Fruit fly (Drosophila melanogaster) whole organism, embryonic: ENCODE measurements around the gene CG6236.
A peak's percentile ranks its signal among the peaks of the same experiment; 100 is the strongest.

Experiments used
- ATbp ChIP-seq: fragments of 200-800 bp; sonication (Bioruptor generic); optimal IDR thresholded peaks from 2 replicates; lab custom pipeline; 2017; ENCODE audit warnings: missing biosample characterization, mild to moderate bottlenecking, missing genetic modification characterization, missing genetic modification reagents
- BEAF-32 ChIP-seq: fragments of 200-800 bp; sonication (Bioruptor generic); optimal IDR thresholded peaks from 3 replicates; lab custom pipeline; 2017; ENCODE audit warnings: missing biosample characterization, missing genetic modification characterization, mild to moderate bottlenecking, moderate library complexity, missing genetic modification reagents
- Bteb2 ChIP-seq: fragments of 200-800 bp; sonication (Bioruptor generic); optimal IDR thresholded peaks from 2 replicates; lab custom pipeline; 2016; ENCODE audit warnings: missing biosample characterization, missing genetic modification characterization
- CG10267 ChIP-seq: fragments of 200-800 bp; sonication (Bioruptor generic); optimal IDR thresholded peaks from 2 replicates; lab custom pipeline; 2018; ENCODE audit warnings: missing biosample characterization, mild to moderate bottlenecking, missing genetic modification characterization, moderate library complexity
- CG11247 ChIP-seq: fragments of 200-800 bp; sonication (Bioruptor generic); IDR thresholded peaks from 2 replicates; pipeline ENCODE4 v1.3.6; 2022; ENCODE audit warnings: missing biosample characterization, missing genetic modification characterization
- CG11695 ChIP-seq: fragments of 200-800 bp; sonication (Bioruptor generic); IDR thresholded peaks from 3 replicates; pipeline ENCODE4 v1.3.6; 2022; ENCODE audit warnings: missing biosample characterization, missing genetic modification characterization
- CG11723 ChIP-seq: fragments of 200-800 bp; sonication (Bioruptor generic); optimal IDR thresholded peaks from 2 replicates; lab custom pipeline; 2017; ENCODE audit warnings: missing biosample characterization, mild to moderate bottlenecking, missing genetic modification characterization
- CG12071 ChIP-seq: fragments of 200-800 bp; sonication (Bioruptor generic); optimal IDR thresholded peaks from 3 replicates; lab custom pipeline; 2018; ENCODE audit warnings: missing biosample characterization, mild to moderate bottlenecking, missing genetic modification characterization
- CG12299 ChIP-seq: fragments of 200-800 bp; sonication (Bioruptor generic); optimal IDR thresholded peaks from 2 replicates; lab custom pipeline; 2018; ENCODE audit warnings: missing biosample characterization, mild to moderate bottlenecking, missing genetic modification characterization
- CG13287 ChIP-seq: fragments of 200-800 bp; sonication (Bioruptor generic); IDR thresholded peaks from 2 replicates; pipeline ENCODE4 v1.3.6; 2022; ENCODE audit warnings: missing biosample characterization, missing genetic modification characterization; ENCODE audit not compliant: partially characterized antibody
- CG13296 ChIP-seq: fragments of 200-800 bp; sonication (Bioruptor generic); optimal IDR thresholded peaks from 3 replicates; lab custom pipeline; 2018; ENCODE audit warnings: missing biosample characterization, mild to moderate bottlenecking, missing genetic modification characterization
- CG14441 ChIP-seq: fragments of 200-800 bp; sonication (Bioruptor generic); IDR thresholded peaks from 2 replicates; pipeline ENCODE4 v1.3.6; 2022; ENCODE audit warnings: missing biosample characterization, missing genetic modification characterization
- CG15514 ChIP-seq: fragments of 200-800 bp; sonication (Bioruptor generic); optimal IDR thresholded peaks from 3 replicates; lab custom pipeline; 2017; ENCODE audit warnings: missing biosample characterization, missing genetic modification characterization, mild to moderate bottlenecking, moderate library complexity, missing genetic modification reagents
- CG2120 ChIP-seq: fragments of 200-800 bp; sonication (Bioruptor generic); optimal IDR thresholded peaks from 3 replicates; lab custom pipeline; 2016; ENCODE audit warnings: missing biosample characterization, missing genetic modification characterization
- CG2202 ChIP-seq: fragments of 200-800 bp; sonication (Bioruptor generic); optimal IDR thresholded peaks from 2 replicates; lab custom pipeline; 2018; ENCODE audit warnings: missing biosample characterization, mild to moderate bottlenecking, missing genetic modification characterization
- CG2889 ChIP-seq: fragments of 200-800 bp; sonication (Bioruptor generic); IDR thresholded peaks from 3 replicates; pipeline ENCODE4 v1.3.6; 2022; ENCODE audit warnings: missing biosample characterization, missing genetic modification characterization
- CG30403 ChIP-seq: fragments of 200-800 bp; sonication (Bioruptor generic); optimal IDR thresholded peaks from 3 replicates; lab custom pipeline; 2016; ENCODE audit warnings: missing biosample characterization, missing genetic modification characterization
- CG31365 ChIP-seq: fragments of 200-800 bp; sonication (Bioruptor generic); optimal IDR thresholded peaks from 2 replicates; lab custom pipeline; 2018; ENCODE audit warnings: missing biosample characterization, mild to moderate bottlenecking, missing genetic modification characterization
- CG3281 ChIP-seq: fragments of 200-800 bp; sonication (Bioruptor generic); optimal IDR thresholded peaks from 3 replicates; lab custom pipeline; 2017; ENCODE audit warnings: missing biosample characterization, mild to moderate bottlenecking, missing genetic modification characterization
- CG4328 ChIP-seq: fragments of 200-800 bp; sonication (Bioruptor generic); optimal IDR thresholded peaks from 3 replicates; lab custom pipeline; 2017; ENCODE audit warnings: missing biosample characterization, missing genetic modification reagents, missing genetic modification characterization
- CG7556 ChIP-seq: fragments of 200-800 bp; sonication (Bioruptor generic); optimal IDR thresholded peaks from 2 replicates; lab custom pipeline; 2017; ENCODE audit warnings: missing biosample characterization, mild to moderate bottlenecking, missing genetic modification characterization
- CG9609 ChIP-seq: fragments of 200-800 bp; sonication (Bioruptor generic); optimal IDR thresholded peaks from 3 replicates; lab custom pipeline; 2016; ENCODE audit warnings: missing biosample characterization, missing genetic modification characterization
- CG9727 ChIP-seq: fragments of 200-800 bp; sonication (Bioruptor generic); optimal IDR thresholded peaks from 3 replicates; lab custom pipeline; 2017; ENCODE audit warnings: missing biosample characterization, mild to moderate bottlenecking, missing genetic modification characterization
- CG9817 ChIP-seq: fragments of 200-800 bp; sonication (Bioruptor generic); optimal IDR thresholded peaks from 2 replicates; lab custom pipeline; 2018; ENCODE audit warnings: missing biosample characterization, mild to moderate bottlenecking, missing genetic modification characterization, moderate library complexity
- Dp ChIP-seq: fragments of 200-800 bp; sonication (Bioruptor generic); optimal IDR thresholded peaks from 2 replicates; lab custom pipeline; 2018; ENCODE audit warnings: missing biosample characterization, mild to moderate bottlenecking, missing genetic modification characterization, moderate library complexity
- Elba2 ChIP-seq: fragments of 200-800 bp; sonication (Bioruptor generic); optimal IDR thresholded peaks from 3 replicates; lab custom pipeline; 2016; ENCODE audit warnings: missing biosample characterization, missing genetic modification characterization
- H15 ChIP-seq: fragments of 200-800 bp; sonication (Bioruptor generic); IDR thresholded peaks from 3 replicates; pipeline ENCODE4 v1.3.6; 2022; ENCODE audit warnings: missing biosample characterization, missing genetic modification characterization
- Hand ChIP-seq: fragments of 200-800 bp; sonication (Bioruptor generic); optimal IDR thresholded peaks from 2 replicates; lab custom pipeline; 2017; ENCODE audit warnings: mild to moderate bottlenecking, missing biosample characterization, missing genetic modification reagents, missing genetic modification characterization
- Lhr ChIP-seq: fragments of 200-800 bp; sonication (Bioruptor generic); optimal IDR thresholded peaks from 3 replicates; lab custom pipeline; 2017; ENCODE audit warnings: mild to moderate bottlenecking, missing biosample characterization, missing genetic modification reagents, missing genetic modification characterization
- MESR4 ChIP-seq: fragments of 200-800 bp; sonication (Bioruptor generic); optimal IDR thresholded peaks from 2 replicates; lab custom pipeline; 2018; ENCODE audit warnings: missing biosample characterization, mild to moderate bottlenecking, missing genetic modification characterization, moderate library complexity
- NFAT ChIP-seq: fragments of 200-800 bp; sonication (Bioruptor generic); IDR thresholded peaks from 2 replicates; pipeline ENCODE4 v1.3.6; 2022; ENCODE audit warnings: missing biosample characterization, missing genetic modification characterization
- NK7.1 ChIP-seq: fragments of 200-800 bp; sonication (Bioruptor generic); optimal IDR thresholded peaks from 3 replicates; lab custom pipeline; 2016; ENCODE audit warnings: missing biosample characterization, missing genetic modification characterization
- Nf-YA ChIP-seq: fragments of 200-800 bp; sonication (Bioruptor generic); IDR thresholded peaks from 2 replicates; pipeline ENCODE4 v1.3.6; 2022; ENCODE audit warnings: missing biosample characterization, missing genetic modification characterization
- NfI ChIP-seq: fragments of 200-800 bp; sonication (Bioruptor generic); optimal IDR thresholded peaks from 3 replicates; lab custom pipeline; 2018; ENCODE audit warnings: missing biosample characterization, mild to moderate bottlenecking, missing genetic modification characterization, moderate library complexity
- ash1 ChIP-seq: fragments of 200-800 bp; sonication (Bioruptor generic); optimal IDR thresholded peaks from 2 replicates; lab custom pipeline; 2018; ENCODE audit warnings: missing biosample characterization, mild to moderate bottlenecking, missing genetic modification characterization
- ato ChIP-seq: fragments of 200-800 bp; sonication (Bioruptor generic); IDR thresholded peaks from 2 replicates; pipeline ENCODE4 v1.3.6; 2022; ENCODE audit warnings: missing biosample characterization, missing genetic modification characterization; ENCODE audit not compliant: partially characterized antibody
- bbx ChIP-seq: fragments of 200-800 bp; sonication (Bioruptor generic); IDR thresholded peaks from 2 replicates; pipeline ENCODE4 v1.3.6; 2022; ENCODE audit warnings: missing biosample characterization, missing genetic modification characterization; ENCODE audit not compliant: partially characterized antibody
- br ChIP-seq: fragments of >200 bp; optimal IDR thresholded peaks from 2 replicates; lab custom pipeline; 2017
- dm ChIP-seq: fragments of 200-800 bp; sonication (Bioruptor generic); optimal IDR thresholded peaks from 3 replicates; lab custom pipeline; 2016; ENCODE audit warnings: missing biosample characterization, missing genetic modification characterization
- dpn ChIP-seq, 2 experiments: fragments of 200-800 bp; sonication (Bioruptor generic); optimal IDR thresholded peaks; 3 replicates each; lab custom pipeline; 2016; ENCODE audit warnings: missing biosample characterization in 2 of 2, missing genetic modification characterization in 2 of 2
- emc ChIP-seq: fragments of 200-800 bp; sonication (Bioruptor generic); optimal IDR thresholded peaks from 2 replicates; lab custom pipeline; 2016; ENCODE audit warnings: missing biosample characterization, missing genetic modification characterization
- gsb-n ChIP-seq: fragments of 200-800 bp; sonication (Bioruptor generic); optimal IDR thresholded peaks from 3 replicates; lab custom pipeline; 2018; ENCODE audit warnings: missing biosample characterization, mild to moderate bottlenecking, missing genetic modification characterization
- nom ChIP-seq: fragments of 200-800 bp; sonication (Bioruptor generic); optimal IDR thresholded peaks from 2 replicates; lab custom pipeline; 2017; ENCODE audit warnings: missing biosample characterization, missing genetic modification characterization, mild to moderate bottlenecking, moderate library complexity, missing genetic modification reagents
- phol ChIP-seq: fragments of 200-800 bp; sonication (Bioruptor generic); optimal IDR thresholded peaks from 3 replicates; lab custom pipeline; 2018; ENCODE audit warnings: missing biosample characterization, mild to moderate bottlenecking, missing genetic modification characterization, moderate library complexity
- pros ChIP-seq: fragments of 200-800 bp; sonication (Bioruptor generic); optimal IDR thresholded peaks from 3 replicates; lab custom pipeline; 2019; ENCODE audit warnings: missing biosample characterization, mild to moderate bottlenecking, missing genetic modification characterization, moderate library complexity
- sob ChIP-seq: fragments of 200-800 bp; sonication (Bioruptor generic); IDR thresholded peaks from 2 replicates; pipeline ENCODE4 v1.3.6; 2022; ENCODE audit warnings: missing biosample characterization, missing genetic modification characterization
- ssp ChIP-seq: fragments of 200-800 bp; sonication (Bioruptor generic); IDR thresholded peaks from 2 replicates; pipeline ENCODE4 v1.3.6; 2022; ENCODE audit warnings: missing biosample characterization, missing genetic modification characterization
- tio ChIP-seq: fragments of 200-800 bp; sonication (Bioruptor generic); optimal IDR thresholded peaks from 2 replicates; lab custom pipeline; 2017; ENCODE audit warnings: missing biosample characterization, missing genetic modification characterization, inconsistent platforms
- tup ChIP-seq: fragments of 200-800 bp; sonication (Bioruptor generic); optimal IDR thresholded peaks from 2 replicates; lab custom pipeline; 2016; ENCODE audit warnings: missing biosample characterization, mild to moderate bottlenecking, missing genetic modification characterization, moderate library complexity
- unpg ChIP-seq: fragments of 200-800 bp; sonication (Bioruptor generic); optimal IDR thresholded peaks from 3 replicates; lab custom pipeline; 2018; ENCODE audit warnings: missing biosample characterization, mild to moderate bottlenecking, missing genetic modification characterization, moderate library complexity
- zen2 ChIP-seq: fragments of 200-800 bp; sonication (Bioruptor generic); IDR thresholded peaks from 3 replicates; pipeline ENCODE4 v1.3.6; 2022; ENCODE audit warnings: missing biosample characterization, missing genetic modification characterization; ENCODE audit not compliant: partially characterized antibody

CG6236 gene

dm6 chr3R:15367477-15367876 lies 39.4 kb upstream of the CG6236 start, which contains the start of gene CG34404 (continued):
- no peak for TF ChIP-seq CG11247 (GFP tag; lab: Robert Waterston, UW)
- TF ChIP-seq CG4328, result no peak
- TF ChIP-seq CG9609 (GFP tag; lab: Kevin White, UChicago), result no peak
- TF ChIP-seq CG13287 (GFP tag; lab: Robert Waterston, UW), result peak; percentile 62
- peak; percentile 17; the same call in 1 of the 2 replicates for TF ChIP-seq ato
- TF ChIP-seq Dp (GFP tag; lab: Kevin White, UChicago), result peak; percentile 85
- TF ChIP-seq dpn (GFP tag; optimal IDR thresholded peaks at IDR 0.05; lab: Kevin White, UChicago), result peak in 1 of 2 experiments; percentile 8
- TF ChIP-seq CG3281 (GFP tag; lab: Kevin White, UChicago), result no peak
- no peak for TF ChIP-seq CG9817
- TF ChIP-seq tio (GFP tag; lab: Kevin White, UChicago), result no peak
- TF ChIP-seq br (lab: Kevin White, UChicago), result no peak
- TF ChIP-seq phol (tag; lab: Kevin White, UChicago), result no peak
- no peak for TF ChIP-seq Lhr (GFP tag; lab: Kevin White, UChicago)
- no peak for TF ChIP-seq CG30403 (GFP tag; lab: Kevin White, UChicago)
- TF ChIP-seq NK7.1, result no peak
- no peak for TF ChIP-seq CG13296 (GFP tag; lab: Kevin White, UChicago)
- TF ChIP-seq BEAF-32 (GFP tag; lab: Kevin White, UChicago), result peak; percentile 38
- no peak for TF ChIP-seq CG9727 (GFP tag; lab: Kevin White, UChicago)
- TF ChIP-seq CG14441 (GFP tag; lab: Robert Waterston, UW), result no peak
- no peak for TF ChIP-seq ATbp (GFP tag; lab: Kevin White, UChicago)
- TF ChIP-seq CG12071 (GFP tag; lab: Kevin White, UChicago), result no peak
- TF ChIP-seq Hand (GFP tag; lab: Kevin White, UChicago), result no peak
- no peak for TF ChIP-seq CG11723
- TF ChIP-seq ash1, result no peak
- no peak for TF ChIP-seq NFAT (GFP tag; lab: Robert Waterston, UW)
- no peak for TF ChIP-seq H15 (GFP tag; lab: Robert Waterston, UW)
- TF ChIP-seq bbx, result peak; percentile 39
- peak; percentile 31 for TF ChIP-seq Elba2 (GFP tag; lab: Kevin White, UChicago)
- TF ChIP-seq CG2202 (tag; lab: Kevin White, UChicago), result no peak
- no peak for TF ChIP-seq ssp (GFP tag; lab: Robert Waterston, UW)
- TF ChIP-seq zen2 (GFP tag; lab: Robert Waterston, UW), result peak; percentile 32; the same call in 2 of the 3 replicates
- peak; percentile 15 for TF ChIP-seq CG2120 (GFP tag; lab: Kevin White, UChicago)
- peak; percentile 38 for TF ChIP-seq MESR4
- TF ChIP-seq nom (GFP tag; lab: Kevin White, UChicago), result no peak
- TF ChIP-seq pros (GFP tag; lab: Kevin White, UChicago), result no peak
- no peak for TF ChIP-seq CG2889 (GFP tag; lab: Robert Waterston, UW)
- no peak for TF ChIP-seq CG7556 (GFP tag; lab: Kevin White, UChicago)
- no peak for TF ChIP-seq Nf-YA
- no peak for TF ChIP-seq gsb-n (tag; lab: Kevin White, UChicago)
- TF ChIP-seq Bteb2 (GFP tag; lab: Kevin White, UChicago), result no peak
- no peak for TF ChIP-seq emc (GFP tag; lab: Kevin White, UChicago)
- no peak for TF ChIP-seq NfI (GFP tag; lab: Kevin White, UChicago)
- TF ChIP-seq tup, result no peak
- no peak for TF ChIP-seq CG31365 (tag; lab: Kevin White, UChicago)
- TF ChIP-seq CG15514 (GFP tag; lab: Kevin White, UChicago), result peak; percentile 50
- TF ChIP-seq CG11695 (GFP tag; lab: Robert Waterston, UW), result no peak
- TF ChIP-seq CG10267 (tag; lab: Kevin White, UChicago), result peak; percentile 93
- no peak for TF ChIP-seq dm
- TF ChIP-seq CG12299 (tag; lab: Kevin White, UChicago), result no peak
- peak; percentile 22; the same call in 1 of the 2 replicates for TF ChIP-seq sob (GFP tag; lab: Robert Waterston, UW)
- peak; percentile 6 for TF ChIP-seq unpg (GFP tag; lab: Kevin White, UChicago)
